Worm (Caenorhabditis elegans): ENCODE results near the gene fbxa-85.
A peak's percentile ranks its signal among the peaks of the same experiment; 100 is the strongest.
"Not testable (repeated sequence)": the region's sequence is repeated elsewhere in the genome, so short reads cannot be mapped to it uniquely, and the experiment has no call there.

Gene fbxa-85

DNA sequence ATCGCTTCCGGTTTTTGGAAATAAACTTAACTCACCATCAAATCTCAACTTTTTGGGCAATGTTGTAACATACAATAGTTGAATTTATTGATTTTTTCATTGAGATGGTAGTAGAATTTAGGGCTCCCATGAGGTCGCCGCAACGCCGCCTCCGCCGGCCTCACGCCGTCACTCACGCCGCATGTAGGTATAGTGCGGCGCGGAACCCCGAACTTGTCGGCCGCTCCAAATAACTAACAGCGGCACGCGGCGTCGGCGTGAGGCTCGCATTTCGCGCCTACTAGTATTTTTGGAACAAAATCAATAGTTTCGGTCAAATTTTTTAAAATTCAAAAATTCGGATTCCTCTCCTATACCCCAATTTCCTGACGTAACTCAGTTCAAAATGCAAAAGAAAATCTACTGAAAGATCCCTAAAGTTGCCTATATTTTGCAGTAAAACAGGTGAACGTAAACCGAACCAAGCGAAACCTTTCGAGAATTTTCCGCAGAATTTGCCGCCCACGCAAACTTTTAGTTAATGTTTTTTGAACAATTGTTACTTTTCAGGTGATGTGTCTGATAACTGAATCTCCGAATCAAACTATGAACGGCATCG, 7.5 kb upstream of the fbxa-85 start, which contains the start of gene Y61B8A.6:
Y61B8A.6 (plus strand) TSS at position 548 of the 598 bp plus-strand sequence.
- TF ChIP-seq mdl-1 (tag; optimal IDR thresholded peaks at IDR 0.05) (no peak), unc-98 (GFP tag; IDR thresholded peaks at IDR 0.05) (no peak), nhr-71 (tag; optimal IDR thresholded peaks at IDR 0.05) (no peak), C16A3.4 (tag; optimal IDR thresholded peaks at IDR 0.05) (no peak), sox-4 (tag; optimal IDR thresholded peaks at IDR 0.05) (no peak), C34B4.2 (tag; optimal IDR thresholded peaks at IDR 0.05) (no peak), aly-2 (tag; optimal IDR thresholded peaks at IDR 0.05) (no peak), ztf-4 (tag; optimal IDR thresholded peaks at IDR 0.05) (no peak), hlh-17 (GFP tag; optimal IDR thresholded peaks at IDR 0.05; ENCODE audit: borderline replicate concordance) (no peak), egl-13 (tag; optimal IDR thresholded peaks at IDR 0.05) (no peak), lin-39 (tag; optimal IDR thresholded peaks at IDR 0.05) (no peak), nhr-76 (tag; optimal IDR thresholded peaks at IDR 0.05) (no peak), unc-62 (GFP tag; optimal IDR thresholded peaks at IDR 0.05) (no peak), grh-1 (GFP tag; IDR thresholded peaks at IDR 0.05) (no peak), ztf-11 (tag; optimal IDR thresholded peaks at IDR 0.05) (no peak), nhr-11 (tag; optimal IDR thresholded peaks at IDR 0.05) (no peak), fkh-4 (tag; optimal IDR thresholded peaks at IDR 0.05; ENCODE audit: borderline replicate concordance) (no peak)

DNA sequence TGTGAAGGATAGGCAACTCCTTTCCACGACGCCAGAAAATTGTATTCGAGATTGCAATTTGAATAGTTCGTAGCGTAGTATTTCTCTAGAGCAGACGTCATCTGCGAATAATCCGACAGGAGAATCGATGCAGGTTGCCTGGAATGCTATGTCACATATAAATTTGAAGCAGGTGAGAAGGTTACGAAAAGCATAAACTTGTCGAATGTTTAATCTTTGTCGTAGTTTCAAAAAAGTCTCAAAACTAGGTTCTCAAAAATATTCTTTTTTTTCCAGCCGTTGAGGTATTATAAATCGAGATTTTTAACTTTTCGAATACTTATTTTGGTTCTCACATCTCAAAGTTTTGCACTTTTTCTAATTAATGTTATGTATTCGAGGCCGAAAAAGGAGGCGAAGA, 3.9 kb upstream of the fbxa-85 start, which contains the start of gene srh-116:
srh-116 (minus strand) TSS at position 101 of the 400 bp plus-strand sequence.
- TF ChIP-seq unc-98 (GFP tag; IDR thresholded peaks at IDR 0.05); C04F5.9 (tag; optimal IDR thresholded peaks at IDR 0.05); zip-4 (GFP tag; optimal IDR thresholded peaks at IDR 0.05): not testable (repeated sequence)

DNA sequence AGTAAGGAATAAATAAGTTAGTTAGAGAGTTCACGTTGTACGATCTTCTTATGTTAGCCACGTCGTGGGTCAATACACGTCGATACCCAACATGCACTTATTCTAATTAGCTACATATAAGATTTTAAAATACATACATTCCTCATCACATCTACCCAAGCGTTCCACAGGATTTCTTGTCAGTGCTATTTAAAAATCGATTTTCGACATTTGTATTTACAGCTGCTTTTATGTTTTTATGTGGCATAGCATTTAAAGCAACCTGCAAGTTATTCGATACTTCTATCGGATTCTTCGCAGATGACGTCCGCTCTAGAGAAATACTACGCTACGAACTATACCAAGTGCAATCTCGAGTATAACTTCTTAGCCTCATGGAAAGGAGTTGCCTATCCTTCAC, 3.5 kb upstream of the fbxa-85 start, which contains the start of gene srh-115:
srh-115 (plus strand) TSS at position 301 of the 400 bp plus-strand sequence.
- TF ChIP-seq swsn-7 (tag; optimal IDR thresholded peaks at IDR 0.05) (no peak), egl-13 (tag; optimal IDR thresholded peaks at IDR 0.05) (no peak), unc-86 (tag; optimal IDR thresholded peaks at IDR 0.05) (no peak), snpc-4 (tag; optimal IDR thresholded peaks at IDR 0.05) (no peak), unc-98 (GFP tag; IDR thresholded peaks at IDR 0.05) (no peak)

DNA sequence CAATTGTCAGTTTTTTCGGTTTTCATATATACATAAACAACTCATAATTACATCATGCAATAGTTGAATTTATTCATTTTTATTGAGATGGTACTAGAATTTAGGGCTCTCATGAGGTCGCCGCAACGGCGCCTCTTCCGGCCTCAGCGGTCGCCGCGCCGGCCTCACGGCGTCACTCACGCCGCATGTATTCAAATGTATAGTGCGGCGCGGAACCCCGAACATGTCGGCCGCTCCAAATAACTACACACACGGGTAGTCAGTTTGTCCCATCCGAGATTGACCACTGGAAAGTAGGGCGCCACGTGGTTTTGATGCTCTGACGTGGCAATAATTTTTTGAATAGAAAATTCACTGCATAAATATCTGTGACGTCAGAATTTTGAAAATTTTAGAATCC, 1.3 kb upstream of the fbxa-85 start:
- TF ChIP-seq skn-1 (tag; optimal IDR thresholded peaks at IDR 0.05) (no peak), tbx-2 (tag; optimal IDR thresholded peaks at IDR 0.05) (no peak), nhr-77 (tag; optimal IDR thresholded peaks at IDR 0.05) (no peak), lir-3 (tag; optimal IDR thresholded peaks at IDR 0.05; ENCODE audit: poor library complexity) (no peak), nhr-85 (tag) (peak; percentile 11)

DNA sequence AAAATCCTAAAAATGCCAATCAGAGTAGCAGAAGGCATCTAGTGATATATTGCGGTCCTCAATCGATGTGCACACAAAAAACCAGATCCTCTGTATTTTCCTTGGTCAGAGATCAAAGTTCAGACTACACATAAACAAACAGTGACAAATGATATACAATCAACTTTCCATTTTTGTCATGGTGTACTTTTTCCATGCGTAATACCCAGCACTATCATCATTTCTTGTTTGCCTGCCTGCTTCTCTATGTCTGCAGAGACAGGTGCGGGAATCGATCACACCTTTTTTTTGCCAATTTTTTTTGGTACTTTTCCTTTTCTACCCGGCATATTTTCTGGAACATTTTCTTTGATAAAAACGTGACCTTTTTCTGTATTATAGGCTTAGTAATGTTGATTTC, 724 bp upstream of the fbxa-85 start:
- TF ChIP-seq fkh-4 (tag; optimal IDR thresholded peaks at IDR 0.05; ENCODE audit: borderline replicate concordance) (no peak), lir-3 (tag; optimal IDR thresholded peaks at IDR 0.05; ENCODE audit: poor library complexity) (no peak), pax-3 (tag; optimal IDR thresholded peaks at IDR 0.05) (no peak), nhr-76 (tag; optimal IDR thresholded peaks at IDR 0.05) (no peak), irx-1 (tag; optimal IDR thresholded peaks at IDR 0.05) (no peak), unc-86 (tag; optimal IDR thresholded peaks at IDR 0.05) (no peak), ceh-90 (tag; optimal IDR thresholded peaks at IDR 0.05) (no peak), swsn-7 (tag; optimal IDR thresholded peaks at IDR 0.05) (no peak), snu-23 (GFP tag; optimal IDR thresholded peaks at IDR 0.05) (no peak), ztf-11 (tag; optimal IDR thresholded peaks at IDR 0.05) (no peak), aha-1 (tag; optimal IDR thresholded peaks at IDR 0.05) (no peak), dsc-1 (tag; optimal IDR thresholded peaks at IDR 0.05) (no peak), lin-35 (GFP tag; optimal IDR thresholded peaks at IDR 0.05) (no peak), ets-5 (GFP tag; IDR thresholded peaks at IDR 0.05) (no peak)
